Worm (Caenorhabditis elegans): ENCODE measurements around the gene C18D4.3.

- TF ChIP-seq ceh-16 (tag; optimal IDR thresholded peaks at IDR 0.05) (no peak), alr-1 (tag; optimal IDR thresholded peaks at IDR 0.05) (no peak)
Measured at ce11 chrV:17496071-17496470, 36.5 kb downstream of the C18D4.3 start, which contains the start of gene srh-118.
